Worm (Caenorhabditis elegans) whole organism, L4 larva: Measurements from ENCODE around the gene cyp-35A2.

ENCODE experiments used
- R02D3.7 ChIP-seq: fragments of 150-350 bp; sonication (generic microtip); optimal IDR thresholded peaks from 3 replicates; lab custom pipeline; 2014; ENCODE audit warnings: missing biosample characterization, missing genetic modification characterization
- pha-4 ChIP-seq, 2 experiments: fragments of 150-350 bp in 1 of 2; fragments of 200-800 bp in 1 of 2; sonication (Bioruptor generic) in 1 of 2; IDR thresholded peaks in 1 of 2; optimal IDR thresholded peaks in 1 of 2; 2 replicates each; pipeline versions ENCODE4 v1.3.6 to Lab custom; 2014 to 2022; ENCODE audit warnings: missing genetic modification characterization in 2 of 2, missing genetic modification reagents in 2 of 2, missing biosample characterization in 1 of 2, missing compliant biosample characterization in 1 of 2
- rbr-2 ChIP-seq: sonication (generic microtip); optimal IDR thresholded peaks from 2 replicates; lab custom pipeline; 2016; ENCODE audit warnings: missing genotype, missing genetic modification characterization, missing compliant biosample characterization

ce11 chrV:7399202-7399601, 35.2 kb upstream of the cyp-35A2 start, which contains the start of gene gst-41:
- TF ChIP-seq rbr-2, result no peak
- no peak for TF ChIP-seq pha-4 (GFP tag; IDR thresholded peaks at IDR 0.05; lab: Robert Waterston, UW)
- no peak for TF ChIP-seq pha-4 (tag; optimal IDR thresholded peaks at IDR 0.05; lab: Kevin White, UChicago)
- no peak for TF ChIP-seq R02D3.7 (tag; lab: Kevin White, UChicago)
